Fruit fly (Drosophila melanogaster) whole organism, embryonic: ENCODE data around the gene CG4467.

Source experiments
- CG10543 ChIP-seq: fragments of 200-800 bp; sonication (Bioruptor generic); optimal IDR thresholded peaks from 3 replicates; lab custom pipeline; 2017; ENCODE audit warnings: missing biosample characterization, mild to moderate bottlenecking, missing genetic modification characterization, moderate library complexity
- CG1233 ChIP-seq: fragments of 200-800 bp; sonication (Bioruptor generic); optimal IDR thresholded peaks from 4 replicates; lab custom pipeline; 2018; ENCODE audit warnings: missing biosample characterization, mild to moderate bottlenecking, missing genetic modification characterization
- CG12769 ChIP-seq: fragments of 200-800 bp; sonication (Bioruptor generic); optimal IDR thresholded peaks from 2 replicates; lab custom pipeline; 2019; ENCODE audit warnings: missing biosample characterization, mild to moderate bottlenecking, missing genetic modification characterization, moderate library complexity
- CG13296 ChIP-seq: fragments of 200-800 bp; sonication (Bioruptor generic); optimal IDR thresholded peaks from 3 replicates; lab custom pipeline; 2018; ENCODE audit warnings: missing biosample characterization, mild to moderate bottlenecking, missing genetic modification characterization
- CG14441 ChIP-seq: fragments of 200-800 bp; sonication (Bioruptor generic); IDR thresholded peaks from 2 replicates; pipeline ENCODE4 v1.3.6; 2022; ENCODE audit warnings: missing biosample characterization, missing genetic modification characterization
- CG1647 ChIP-seq: fragments of 200-800 bp; sonication (Bioruptor generic); optimal IDR thresholded peaks from 3 replicates; lab custom pipeline; 2016; ENCODE audit warnings: missing biosample characterization, missing genetic modification characterization
- CG17186 ChIP-seq: fragments of 200-800 bp; sonication (Bioruptor generic); optimal IDR thresholded peaks from 3 replicates; lab custom pipeline; 2017; ENCODE audit warnings: missing biosample characterization, missing genetic modification reagents, missing genetic modification characterization
- CG2129 ChIP-seq: fragments of 200-800 bp; sonication (Bioruptor generic); IDR thresholded peaks from 2 replicates; pipeline ENCODE4 v1.3.6; 2022; ENCODE audit warnings: missing biosample characterization, missing genetic modification characterization; ENCODE audit not compliant: partially characterized antibody
- CG31224 ChIP-seq: fragments of 200-800 bp; sonication (Bioruptor generic); IDR thresholded peaks from 2 replicates; pipeline ENCODE4 v1.3.6; 2022; ENCODE audit warnings: missing biosample characterization, missing genetic modification characterization
- CG31365 ChIP-seq: fragments of 200-800 bp; sonication (Bioruptor generic); optimal IDR thresholded peaks from 2 replicates; lab custom pipeline; 2018; ENCODE audit warnings: missing biosample characterization, mild to moderate bottlenecking, missing genetic modification characterization
- CG31441 ChIP-seq: fragments of 200-800 bp; sonication (Bioruptor generic); IDR thresholded peaks from 2 replicates; pipeline ENCODE4 v1.3.6; 2022; ENCODE audit warnings: missing biosample characterization, missing genetic modification characterization
- CG32532 ChIP-seq: fragments of 200-800 bp; sonication (Bioruptor generic); IDR thresholded peaks from 2 replicates; pipeline ENCODE4 v1.3.6; 2022; ENCODE audit warnings: missing biosample characterization, missing genetic modification characterization
- CG4328 ChIP-seq: fragments of 200-800 bp; sonication (Bioruptor generic); optimal IDR thresholded peaks from 3 replicates; lab custom pipeline; 2017; ENCODE audit warnings: missing biosample characterization, missing genetic modification reagents, missing genetic modification characterization
- CG4360 ChIP-seq: fragments of 200-800 bp; sonication (Bioruptor generic); IDR thresholded peaks from 2 replicates; pipeline ENCODE4 v1.3.6; 2022; ENCODE audit warnings: missing biosample characterization, missing genetic modification characterization
- CG4707 ChIP-seq: fragments of 200-800 bp; sonication (Bioruptor generic); optimal IDR thresholded peaks from 2 replicates; lab custom pipeline; 2018; ENCODE audit warnings: missing biosample characterization, mild to moderate bottlenecking, missing genetic modification characterization, moderate library complexity
- CG4730 ChIP-seq: fragments of 200-800 bp; sonication (Bioruptor generic); IDR thresholded peaks from 2 replicates; pipeline ENCODE4 v1.3.6; 2022; ENCODE audit warnings: missing biosample characterization, missing genetic modification characterization
- CG6813 ChIP-seq: fragments of 200-800 bp; sonication (Bioruptor generic); optimal IDR thresholded peaks from 2 replicates; lab custom pipeline; 2017; ENCODE audit warnings: missing biosample characterization, missing genetic modification characterization, mild to moderate bottlenecking, moderate library complexity, missing genetic modification reagents
- CG8290 ChIP-seq, 3 experiments: fragments of 200-800 bp; sonication (Bioruptor generic); optimal IDR thresholded peaks; 2 replicates each; lab custom pipeline; 2016 to 2019; ENCODE audit warnings: missing biosample characterization in 3 of 3, missing genetic modification characterization in 3 of 3, mild to moderate bottlenecking in 2 of 3, moderate library complexity in 1 of 3
- CG9932 ChIP-seq: fragments of 200-800 bp; sonication (Bioruptor generic); IDR thresholded peaks from 2 replicates; pipeline ENCODE4 v1.3.6; 2022; ENCODE audit warnings: missing biosample characterization, missing genetic modification characterization
- Dek ChIP-seq: fragments of 200-800 bp; sonication (Bioruptor generic); optimal IDR thresholded peaks from 3 replicates; lab custom pipeline; 2019; ENCODE audit warnings: missing biosample characterization, mild to moderate bottlenecking, missing genetic modification characterization, moderate library complexity
- Doc3 ChIP-seq: fragments of 200-800 bp; sonication (Bioruptor generic); IDR thresholded peaks from 3 replicates; pipeline ENCODE4 v1.3.6; 2022; ENCODE audit warnings: missing biosample characterization, missing genetic modification characterization; ENCODE audit not compliant: partially characterized antibody
- Hand ChIP-seq: fragments of 200-800 bp; sonication (Bioruptor generic); optimal IDR thresholded peaks from 2 replicates; lab custom pipeline; 2017; ENCODE audit warnings: mild to moderate bottlenecking, missing biosample characterization, missing genetic modification reagents, missing genetic modification characterization
- Mad ChIP-seq: fragments of 200-800 bp; sonication (Bioruptor generic); optimal IDR thresholded peaks from 2 replicates; lab custom pipeline; 2016; ENCODE audit warnings: missing biosample characterization, missing genetic modification characterization
- NfI ChIP-seq: fragments of 200-800 bp; sonication (Bioruptor generic); optimal IDR thresholded peaks from 3 replicates; lab custom pipeline; 2018; ENCODE audit warnings: missing biosample characterization, mild to moderate bottlenecking, missing genetic modification characterization, moderate library complexity
- Taf1 ChIP-seq: fragments of 200-800 bp; sonication (Bioruptor generic); IDR thresholded peaks from 2 replicates; pipeline ENCODE4 v1.3.6; 2022; ENCODE audit warnings: missing biosample characterization, missing genetic modification characterization
- Trl ChIP-seq, 3 experiments: fragments of >200 bp in 2 of 3; fragments of 200-800 bp in 1 of 3; sonication (Bioruptor generic) in 1 of 3; optimal IDR thresholded peaks; 2 replicates in 1 of 3; 3 replicates in 2 of 3; lab custom pipeline; 2016 to 2017; ENCODE audit warnings: missing biosample characterization in 1 of 3, missing genetic modification characterization in 1 of 3
- YL-1 ChIP-seq: fragments of 200-800 bp; sonication (Bioruptor generic); optimal IDR thresholded peaks from 3 replicates; lab custom pipeline; 2017; ENCODE audit warnings: missing biosample characterization, mild to moderate bottlenecking, missing genetic modification characterization
- az2 ChIP-seq: fragments of 200-800 bp; sonication (Bioruptor generic); optimal IDR thresholded peaks from 3 replicates; lab custom pipeline; 2016; ENCODE audit warnings: missing biosample characterization, missing genetic modification characterization
- chinmo ChIP-seq: fragments of 200-800 bp; sonication (Bioruptor generic); IDR thresholded peaks from 4 replicates; pipeline ENCODE4 v1.3.6; 2022; ENCODE audit warnings: missing biosample characterization, missing genetic modification characterization; ENCODE audit not compliant: partially characterized antibody
- crol ChIP-seq: fragments of 200-800 bp; sonication (Bioruptor generic); IDR thresholded peaks from 2 replicates; pipeline ENCODE4 v1.3.6; 2022; ENCODE audit warnings: missing biosample characterization, missing genetic modification characterization
- dmrt11E ChIP-seq: fragments of 200-800 bp; sonication (Bioruptor generic); optimal IDR thresholded peaks from 3 replicates; lab custom pipeline; 2018; ENCODE audit warnings: missing biosample characterization, mild to moderate bottlenecking, missing genetic modification characterization, moderate library complexity
- eve ChIP-seq, 2 experiments: fragments of >200 bp; optimal IDR thresholded peaks; 2 replicates each; lab custom pipeline; 2017; ENCODE audit warnings: missing biosample characterization in 2 of 2, missing genetic modification characterization in 2 of 2
- fd3F ChIP-seq: fragments of 200-800 bp; sonication (Bioruptor generic); optimal IDR thresholded peaks from 2 replicates; lab custom pipeline; 2018; ENCODE audit warnings: missing biosample characterization, mild to moderate bottlenecking, missing genetic modification characterization, moderate library complexity
- gcm2 ChIP-seq: fragments of 200-800 bp; sonication (Bioruptor generic); optimal IDR thresholded peaks from 2 replicates; lab custom pipeline; 2016; ENCODE audit warnings: missing biosample characterization, missing genetic modification characterization
- ham ChIP-seq: fragments of 200-800 bp; sonication (Bioruptor generic); IDR thresholded peaks from 2 replicates; pipeline ENCODE4 v1.3.6; 2022; ENCODE audit warnings: missing biosample characterization, missing genetic modification characterization
- jigr1 ChIP-seq: fragments of 200-800 bp; sonication (Bioruptor generic); IDR thresholded peaks from 3 replicates; pipeline ENCODE4 v1.3.6; 2022; ENCODE audit warnings: missing biosample characterization, missing genetic modification characterization
- mirr ChIP-seq: fragments of 200-800 bp; sonication (Bioruptor generic); optimal IDR thresholded peaks from 3 replicates; lab custom pipeline; 2018; ENCODE audit warnings: missing biosample characterization, mild to moderate bottlenecking, missing genetic modification characterization
- nerfin-2 ChIP-seq: fragments of 200-800 bp; sonication (Bioruptor generic); IDR thresholded peaks from 2 replicates; pipeline ENCODE4 v1.3.6; 2022; ENCODE audit warnings: missing biosample characterization, missing genetic modification characterization; ENCODE audit not compliant: partially characterized antibody
- peb ChIP-seq: fragments of 200-800 bp; sonication (Bioruptor generic); IDR thresholded peaks from 2 replicates; pipeline ENCODE4 v1.3.6; 2022; ENCODE audit warnings: missing biosample characterization, missing genetic modification characterization
- prd ChIP-seq, 3 experiments: fragments of >200 bp in 2 of 3; fragments of 200-800 bp in 1 of 3; sonication (Bioruptor generic) in 1 of 3; optimal IDR thresholded peaks in 2 of 3; IDR thresholded peaks in 1 of 3; 2 replicates in 2 of 3; 3 replicates in 1 of 3; pipeline versions ENCODE4 v1.3.6 to Lab custom; 2017 to 2022; ENCODE audit warnings: missing biosample characterization in 1 of 3, missing genetic modification characterization in 1 of 3
- row ChIP-seq: fragments of 200-800 bp; sonication (Bioruptor generic); IDR thresholded peaks from 3 replicates; pipeline ENCODE4 v1.3.6; 2022; ENCODE audit warnings: missing biosample characterization, missing genetic modification characterization
- sqz ChIP-seq: fragments of 200-800 bp; sonication (Bioruptor generic); optimal IDR thresholded peaks from 3 replicates; lab custom pipeline; 2018; ENCODE audit warnings: missing biosample characterization, mild to moderate bottlenecking, missing genetic modification characterization
- stc ChIP-seq: fragments of 200-800 bp; sonication (Bioruptor generic); IDR thresholded peaks from 2 replicates; pipeline ENCODE4 v1.3.6; 2022; ENCODE audit warnings: missing biosample characterization, missing genetic modification characterization
- tx ChIP-seq: fragments of 200-800 bp; sonication (Bioruptor generic); optimal IDR thresholded peaks from 2 replicates; lab custom pipeline; 2016; ENCODE audit warnings: missing biosample characterization, missing genetic modification characterization
- vvl ChIP-seq: fragments of 200-800 bp; sonication (Bioruptor generic); IDR thresholded peaks from 2 replicates; pipeline ENCODE4 v1.3.6; 2022; ENCODE audit warnings: missing biosample characterization, missing genetic modification characterization

Gene CG4467

DNA sequence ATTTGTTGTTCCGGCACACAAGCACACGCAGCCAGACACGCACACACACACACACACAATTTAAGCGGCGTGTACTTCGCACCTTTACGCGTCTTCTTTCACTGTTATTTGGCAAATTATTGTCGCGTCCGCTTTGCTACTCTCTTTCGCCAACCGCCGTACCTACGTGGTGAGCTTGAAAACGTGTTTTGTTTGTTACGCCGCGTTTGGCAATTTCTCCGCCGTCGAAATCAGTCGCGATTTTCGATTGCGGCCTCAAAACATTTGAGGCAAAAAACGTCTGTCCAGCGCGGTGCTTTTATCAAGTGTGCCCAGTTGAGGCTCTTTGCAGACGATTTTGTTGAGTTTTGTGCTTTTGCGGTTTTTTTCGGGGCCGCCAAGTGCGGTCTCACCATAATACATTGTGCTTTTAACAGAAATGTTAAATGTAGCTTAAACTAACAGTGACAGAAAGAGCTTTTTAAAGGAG is 27.0 kb downstream of the CG4467 start (continued):
- peak; percentile 25 for TF ChIP-seq YL-1
- TF ChIP-seq dmrt11E (tag; lab: Kevin White, UChicago): no peak
- TF ChIP-seq ham (GFP tag; lab: Robert Waterston, UW): no peak

dm6 chr3R:23221003-23221679 is 27.6 kb downstream of the CG4467 start:
- TF ChIP-seq nerfin-2 (GFP tag; lab: Robert Waterston, UW): no peak
- peak; percentile 17 for TF ChIP-seq CG13296 (GFP tag; lab: Kevin White, UChicago)
- 0 out of 2 replicates have a peak, but pooled peaks have one; percentile 15 for TF ChIP-seq vvl
- TF ChIP-seq CG6813 (GFP tag; lab: Kevin White, UChicago): no peak
- no peak for TF ChIP-seq CG31441 (GFP tag; lab: Robert Waterston, UW)
- TF ChIP-seq fd3F (GFP tag; lab: Kevin White, UChicago): peak; percentile 1
- TF ChIP-seq Taf1 (GFP tag; lab: Robert Waterston, UW): no peak
- TF ChIP-seq Trl (optimal IDR thresholded peaks at IDR 0.05; lab: Kevin White, UChicago): peak; percentile 42 to 59
- no peak for TF ChIP-seq Trl (GFP tag; optimal IDR thresholded peaks at IDR 0.05; lab: Kevin White, UChicago)
- peak; percentile 37 for TF ChIP-seq sqz (GFP tag; lab: Kevin White, UChicago)
- no peak for TF ChIP-seq peb (GFP tag; lab: Robert Waterston, UW)
- no peak for TF ChIP-seq NfI (GFP tag; lab: Kevin White, UChicago)
- no peak for TF ChIP-seq CG31224 (GFP tag; lab: Robert Waterston, UW)
- TF ChIP-seq row (GFP tag; lab: Robert Waterston, UW): 0 out of 3 replicates have a peak, but pooled peaks have one; percentile 26
- TF ChIP-seq jigr1: no peak
- no peak for TF ChIP-seq CG4328 (GFP tag; lab: Kevin White, UChicago)
- no peak for TF ChIP-seq CG2129 (GFP tag; lab: Robert Waterston, UW)
- peak; percentile 8 for TF ChIP-seq CG12769 (tag; lab: Kevin White, UChicago)
- TF ChIP-seq CG1647: no peak
- no peak for TF ChIP-seq tx (GFP tag; lab: Kevin White, UChicago)
- TF ChIP-seq CG4360 (GFP tag; lab: Robert Waterston, UW): peak; percentile 77
- TF ChIP-seq CG31365 (tag; lab: Kevin White, UChicago): no peak
- no peak for TF ChIP-seq CG17186 (GFP tag; lab: Kevin White, UChicago)
- TF ChIP-seq CG4730: no peak
- 0 out of 2 replicates have a peak, but pooled peaks have one; percentile 4 for TF ChIP-seq CG14441 (GFP tag; lab: Robert Waterston, UW)
- TF ChIP-seq prd (optimal IDR thresholded peaks at IDR 0.05; lab: Kevin White, UChicago): no peak
- no peak for TF ChIP-seq prd (GFP tag; IDR thresholded peaks at IDR 0.05; lab: Robert Waterston, UW)
- no peak for TF ChIP-seq CG4707
- no peak for TF ChIP-seq CG8290 (GFP tag; optimal IDR thresholded peaks at IDR 0.05; lab: Kevin White, UChicago)
- TF ChIP-seq CG8290 (tag; optimal IDR thresholded peaks at IDR 0.05; lab: Kevin White, UChicago): peak in 1 of 2 experiments; percentile 37
- TF ChIP-seq chinmo (GFP tag; lab: Robert Waterston, UW): 0 out of 4 replicates have a peak, but pooled peaks have one; percentile 12
- TF ChIP-seq stc (GFP tag; lab: Robert Waterston, UW): 0 out of 2 replicates have a peak, but pooled peaks have one; percentile 13
- peak; percentile 4 for TF ChIP-seq Dek
- TF ChIP-seq Doc3 (GFP tag; lab: Robert Waterston, UW): 0 out of 3 replicates have a peak, but pooled peaks have one; percentile 10
- TF ChIP-seq mirr (GFP tag; lab: Kevin White, UChicago): peak; percentile 16
- no peak for TF ChIP-seq CG1233 (GFP tag; lab: Kevin White, UChicago)
- no peak for TF ChIP-seq Hand
- TF ChIP-seq Mad (GFP tag; lab: Kevin White, UChicago): no peak
- peak in 1 of 2 experiments; percentile 75 for TF ChIP-seq eve (GFP tag; optimal IDR thresholded peaks at IDR 0.05; lab: Kevin White, UChicago)
- no peak for TF ChIP-seq az2 (GFP tag; lab: Kevin White, UChicago)
- no peak for TF ChIP-seq CG10543 (GFP tag; lab: Kevin White, UChicago)
- TF ChIP-seq CG32532: 0 out of 2 replicates have a peak, but pooled peaks have one; percentile 13
- TF ChIP-seq crol: peak; percentile 61
- TF ChIP-seq gcm2 (GFP tag; lab: Kevin White, UChicago): no peak
- TF ChIP-seq CG9932 (GFP tag; lab: Robert Waterston, UW): 0 out of 2 replicates have a peak, but pooled peaks have one; percentile 12
